Worm (Caenorhabditis elegans) whole organism, young adult: ENCODE measurements around the gene rpac-19.

Source experiments
- ceh-40 ChIP-seq: fragments of 200-800 bp; sonication (Bioruptor generic); IDR thresholded peaks from 2 replicates; pipeline ENCODE4 v1.3.6; 2022; ENCODE audit warnings: missing genetic modification characterization, missing compliant biosample characterization
- dpl-1 ChIP-seq: fragments of 150-350 bp; optimal IDR thresholded peaks from 2 replicates; lab custom pipeline; 2014; ENCODE audit warnings: missing biosample characterization, missing genetic modification reagents, missing genetic modification characterization
- lir-1 ChIP-seq: fragments of 200-800 bp; sonication (Bioruptor generic); conservative IDR thresholded peaks from 2 replicates; pipeline ENCODE4 v1.3.6; 2022; ENCODE audit warnings: missing genetic modification reagents, missing genetic modification characterization, missing compliant biosample characterization
- nfya-1 ChIP-seq: sonication (generic microtip); optimal IDR thresholded peaks from 2 replicates; lab custom pipeline; 2017; ENCODE audit warnings: antibody characterized with exemption, missing compliant biosample characterization, missing genetic modification characterization, borderline replicate concordance; ENCODE audit not compliant: insufficient read depth
- snpc-4 ChIP-seq, 5 experiments: fragments of 150-350 bp in 1 of 5; sonication (generic microtip) in 4 of 5; optimal IDR thresholded peaks; 2 replicates each; lab custom pipeline; 2014 to 2018; ENCODE audit warnings: missing genetic modification characterization in 5 of 5, missing biosample characterization in 3 of 5, antibody characterized with exemption in 2 of 5, mild to moderate bottlenecking in 2 of 5, missing compliant biosample characterization in 2 of 5, missing genotype in 2 of 5, moderate library complexity in 2 of 5, missing genetic modification reagents in 1 of 5
- somi-1 ChIP-seq: fragments of 200-800 bp; sonication (Bioruptor generic); optimal IDR thresholded peaks from 2 replicates; lab custom pipeline; 2018; ENCODE audit warnings: mild to moderate bottlenecking, missing genetic modification characterization, missing compliant biosample characterization
- unc-130 ChIP-seq: sonication (generic microtip); optimal IDR thresholded peaks from 2 replicates; lab custom pipeline; 2016; ENCODE audit warnings: missing genetic modification reagents, missing genetic modification characterization, missing compliant biosample characterization
- unc-62 ChIP-seq: fragments of 150-350 bp; optimal IDR thresholded peaks from 2 replicates; lab custom pipeline; 2014; ENCODE audit warnings: missing biosample characterization, missing genetic modification reagents, missing genetic modification characterization

- TF ChIP-seq snpc-4 (GFP tag; optimal IDR thresholded peaks at IDR 0.05; lab: Kevin White, UChicago) (no peak), snpc-4 (tag; optimal IDR thresholded peaks at IDR 0.05; lab: Kevin White, UChicago) (peak in 3 of 4 experiments; percentile 55 to 76 (median 58)), unc-130 (GFP tag; lab: Kevin White, UChicago) (peak; percentile 78), somi-1 (GFP tag; lab: Kevin White, UChicago) (peak; percentile 61), lir-1 (GFP tag; lab: Robert Waterston, UW) (no peak), dpl-1 (GFP tag; lab: Kevin White, UChicago) (peak; percentile 10), unc-62 (GFP tag; lab: Kevin White, UChicago) (no peak), ceh-40 (GFP tag; lab: Robert Waterston, UW) (no peak), nfya-1 (tag; lab: Kevin White, UChicago) (no peak)
Observed at ce11 chrIII:9629855-9630254, at the start of gene rpac-19.
